Worm (Caenorhabditis elegans): ENCODE measurements around the gene plx-1.

ce11 chrIV:991181-991642, 31.9 kb downstream of the plx-1 start:
- TF ChIP-seq cog-1 (tag; optimal IDR thresholded peaks at IDR 0.05) (no peak), ztf-29 (GFP tag; IDR thresholded peaks at IDR 0.05) (no peak), T22C8.4 (GFP tag; IDR thresholded peaks at IDR 0.05) (no peak), ztf-23 (GFP tag; IDR thresholded peaks at IDR 0.05) (no peak), ref-1 (GFP tag; conservative IDR thresholded peaks at IDR 0.05) (no peak), flt-1 (GFP tag; IDR thresholded peaks at IDR 0.05) (peak; percentile 52; the same call in 1 of the 2 replicates)
